Worm (Caenorhabditis elegans): ENCODE data around the gene vit-3.

vit-3 gene

DNA sequence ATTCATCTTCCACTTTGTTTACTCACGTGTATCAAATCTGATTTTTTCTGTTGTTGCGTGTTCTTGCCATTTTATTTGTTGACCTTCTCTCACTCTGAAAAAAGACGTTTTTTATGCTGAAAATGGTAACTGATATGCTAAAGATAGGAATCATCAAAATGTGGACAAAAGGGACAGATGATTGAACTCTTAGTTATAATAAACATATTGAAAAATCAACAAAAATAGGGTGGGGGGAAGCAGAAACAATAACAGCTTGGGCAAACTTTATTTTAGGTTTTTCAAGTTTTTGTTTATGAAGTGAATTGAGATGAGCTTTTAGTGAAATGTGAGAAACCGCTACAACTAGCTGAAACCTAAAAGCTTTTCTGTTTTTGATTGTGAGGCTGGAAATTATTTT, 39.4 kb downstream of the vit-3 start, which contains the start of gene F56B6.6:
F56B6.6 (minus strand) TSS at position 101 of the 400 bp plus-strand sequence.
- no peak for TF ChIP-seq F52B5.7 (tag; optimal IDR thresholded peaks at IDR 0.05)
- TF ChIP-seq athp-1 (tag; optimal IDR thresholded peaks at IDR 0.05), result no peak
- TF ChIP-seq gei-17 (GFP tag; optimal IDR thresholded peaks at IDR 0.05), result no peak
- no peak for TF ChIP-seq unc-130 (GFP tag; optimal IDR thresholded peaks at IDR 0.05)
- TF ChIP-seq T26A5.8 (tag; optimal IDR thresholded peaks at IDR 0.05), result no peak
- no peak for TF ChIP-seq F49E8.2 (tag; optimal IDR thresholded peaks at IDR 0.05; ENCODE audit: insufficient read depth)
- TF ChIP-seq ztf-25 (GFP tag; IDR thresholded peaks at IDR 0.05), result no peak
- TF ChIP-seq die-1 (tag; optimal IDR thresholded peaks at IDR 0.05), result no peak
- TF ChIP-seq B0035.1 (tag; optimal IDR thresholded peaks at IDR 0.05), result no peak
- TF ChIP-seq somi-1 (GFP tag; optimal IDR thresholded peaks at IDR 0.05), result no peak
- no peak for TF ChIP-seq D2030.7 (GFP tag; IDR thresholded peaks at IDR 0.05)
- TF ChIP-seq madf-10 (tag; optimal IDR thresholded peaks at IDR 0.05), result no peak
- TF ChIP-seq nhr-120 (GFP tag; IDR thresholded peaks at IDR 0.05), result no peak
- no peak for TF ChIP-seq tbp1 (GFP tag; optimal IDR thresholded peaks at IDR 0.05)
- TF ChIP-seq egl-18 (GFP tag; IDR thresholded peaks at IDR 0.05), result no peak
- TF ChIP-seq rpc-1 (optimal IDR thresholded peaks at IDR 0.05), result no peak
- TF ChIP-seq rpc-1 (tag; optimal IDR thresholded peaks at IDR 0.05), result no peak
- no peak for TF ChIP-seq akir-1 (GFP tag; optimal IDR thresholded peaks at IDR 0.05)
- TF ChIP-seq Y53G8AR.9 (GFP tag; conservative IDR thresholded peaks at IDR 0.05), result no peak
- no peak for TF ChIP-seq ceh-100 (GFP tag; IDR thresholded peaks at IDR 0.05)
- no peak for TF ChIP-seq F57C9.4 (tag; optimal IDR thresholded peaks at IDR 0.05)

DNA sequence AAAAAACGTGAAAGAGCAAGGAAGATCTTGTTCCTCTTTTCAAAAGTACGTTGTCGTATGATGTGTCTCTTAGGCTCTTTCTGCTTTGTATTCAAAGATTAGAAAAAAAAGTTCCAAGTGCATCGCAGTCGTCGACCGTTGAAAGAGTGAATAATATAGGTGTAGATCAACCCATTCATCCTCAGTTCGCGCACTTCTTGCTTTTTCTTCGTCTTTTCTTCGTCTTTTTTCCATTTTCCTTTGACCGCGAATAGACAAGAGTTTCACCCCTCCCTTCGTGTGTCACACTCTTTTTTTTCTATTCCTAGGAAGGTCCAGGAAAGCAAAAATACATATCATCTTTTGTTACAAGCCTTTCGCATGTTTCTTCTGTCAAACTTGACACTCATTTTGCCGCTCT, 45.6 kb downstream of the vit-3 start:
- TF ChIP-seq mxl-1 (tag; optimal IDR thresholded peaks at IDR 0.05) (no peak), C06A6.2 (GFP tag; conservative IDR thresholded peaks at IDR 0.05) (no peak), dox-1 (GFP tag; IDR thresholded peaks at IDR 0.05) (no peak), let-526 (GFP tag; IDR thresholded peaks at IDR 0.05) (no peak), hsf-1 (GFP tag; IDR thresholded peaks at IDR 0.05) (no peak), efl-1 (GFP tag; optimal IDR thresholded peaks at IDR 0.05) (no peak), xnd-1 (tag; optimal IDR thresholded peaks at IDR 0.05) (no peak), hlh-26 (GFP tag; conservative IDR thresholded peaks at IDR 0.05) (no peak), F33H1.4 (GFP tag; IDR thresholded peaks at IDR 0.05) (no peak), mes-4 (tag; optimal IDR thresholded peaks at IDR 0.05) (no peak), ZK185.1 (tag; optimal IDR thresholded peaks at IDR 0.05; ENCODE audit: poor library complexity, severe bottlenecking) (no peak), sptf-2 (GFP tag; optimal IDR thresholded peaks at IDR 0.05) (no peak), ccch-3 (GFP tag; optimal IDR thresholded peaks at IDR 0.05) (no peak)

DNA sequence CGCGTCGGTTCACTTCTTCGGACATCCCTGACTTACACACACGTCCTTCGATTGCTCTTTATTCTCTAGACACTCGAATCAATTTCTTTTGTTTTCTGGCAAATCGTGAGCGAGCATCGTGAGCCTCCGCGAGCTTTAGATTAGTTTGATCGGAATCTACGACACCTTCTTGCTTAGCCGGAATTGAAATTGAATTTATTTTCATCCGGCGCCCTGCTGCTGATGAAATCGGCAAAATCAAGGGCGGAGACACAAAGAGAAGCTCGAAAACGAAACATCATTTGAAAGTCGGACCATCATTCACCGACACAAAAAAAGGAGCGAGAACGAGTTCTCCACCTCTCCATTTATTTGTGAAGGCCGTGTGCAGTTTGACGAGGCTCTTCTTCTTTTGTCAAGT, 53.9 kb downstream of the vit-3 start, which contains the start of gene npr-16:
npr-16 (plus strand) TSS at position 301 of the 400 bp plus-strand sequence.
- TF ChIP-seq atf-7 (tag; optimal IDR thresholded peaks at IDR 0.05) (no peak), attf-6 (GFP tag; IDR thresholded peaks at IDR 0.05) (no peak), nfya-1 (tag; optimal IDR thresholded peaks at IDR 0.05; ENCODE audit: borderline replicate concordance, insufficient read depth) (no peak), pha-4 (tag; optimal IDR thresholded peaks at IDR 0.05) (no peak), hsf-1 (GFP tag; IDR thresholded peaks at IDR 0.05) (no peak)

Data from whole organism, young adult.